Worm (Caenorhabditis elegans) whole organism, young adult: Measurements from ENCODE around the gene C25A11.2.

Experiments
- Y53F4B.3 ChIP-seq: fragments of 200-800 bp; sonication (Bioruptor generic); IDR thresholded peaks from 2 replicates; pipeline ENCODE4 v1.3.6; 2022; ENCODE audit warnings: missing genetic modification reagents, missing genetic modification characterization, missing compliant biosample characterization
- ama-1 ChIP-seq, 3 experiments: fragments of 150-350 bp in 1 of 3; sonication (generic microtip) in 2 of 3; optimal IDR thresholded peaks; 2 replicates each; lab custom pipeline; 2014 to 2018; ENCODE audit warnings: missing biosample characterization in 2 of 3, missing genetic modification characterization in 2 of 3, missing genetic modification reagents in 2 of 3
- ceh-27 ChIP-seq: fragments of 200-800 bp; sonication (Bioruptor generic); optimal IDR thresholded peaks from 2 replicates; lab custom pipeline; 2018; ENCODE audit warnings: mild to moderate bottlenecking, missing genetic modification characterization, moderate library complexity, missing compliant biosample characterization
- ceh-58 ChIP-seq: fragments of 200-800 bp; sonication (Bioruptor generic); IDR thresholded peaks from 2 replicates; pipeline ENCODE4 v1.3.6; 2022; ENCODE audit warnings: missing genetic modification characterization, missing compliant biosample characterization
- lin-40 ChIP-seq: sonication (generic microtip); optimal IDR thresholded peaks from 2 replicates; lab custom pipeline; 2016; ENCODE audit warnings: missing genetic modification characterization, mild to moderate bottlenecking, missing compliant biosample characterization, missing genotype, missing genetic modification reagents
- lir-1 ChIP-seq: fragments of 200-800 bp; sonication (Bioruptor generic); conservative IDR thresholded peaks from 2 replicates; pipeline ENCODE4 v1.3.6; 2022; ENCODE audit warnings: missing genetic modification reagents, missing genetic modification characterization, missing compliant biosample characterization
- lsl-1 ChIP-seq: fragments of 200-800 bp; sonication (Bioruptor generic); optimal IDR thresholded peaks from 2 replicates; lab custom pipeline; 2018; ENCODE audit warnings: mild to moderate bottlenecking, missing genetic modification characterization, moderate library complexity, missing compliant biosample characterization
- nfya-1 ChIP-seq: sonication (generic microtip); optimal IDR thresholded peaks from 2 replicates; lab custom pipeline; 2017; ENCODE audit warnings: antibody characterized with exemption, missing compliant biosample characterization, missing genetic modification characterization, borderline replicate concordance; ENCODE audit not compliant: insufficient read depth
- nfya-2 ChIP-seq: fragments of 200-800 bp; sonication (Bioruptor generic); IDR thresholded peaks from 2 replicates; pipeline ENCODE4 v1.3.6; 2022; ENCODE audit warnings: missing genetic modification reagents, missing genetic modification characterization, missing compliant biosample characterization
- nfyb-1 ChIP-seq: fragments of 200-800 bp; sonication (Bioruptor generic); IDR thresholded peaks from 2 replicates; pipeline ENCODE4 v1.3.6; 2022; ENCODE audit warnings: missing genetic modification reagents, missing genetic modification characterization, missing compliant biosample characterization
- nhr-80 ChIP-seq: sonication (generic microtip); optimal IDR thresholded peaks from 2 replicates; lab custom pipeline; 2016; ENCODE audit warnings: missing genetic modification characterization, missing compliant biosample characterization
- pha-4 ChIP-seq: fragments of 150-350 bp; sonication (generic microtip); optimal IDR thresholded peaks from 2 replicates; lab custom pipeline; 2014; ENCODE audit warnings: missing biosample characterization, missing genetic modification reagents, missing genetic modification characterization
- rcor-1 ChIP-seq: fragments of 200-800 bp; sonication (Bioruptor generic); IDR thresholded peaks from 2 replicates; pipeline ENCODE4 v1.3.6; 2022; ENCODE audit warnings: missing genetic modification reagents, missing genetic modification characterization, missing compliant biosample characterization
- sea-2 ChIP-seq: fragments of 200-800 bp; sonication (Bioruptor generic); IDR thresholded peaks from 2 replicates; pipeline ENCODE4 v1.3.6; 2022; ENCODE audit warnings: missing genetic modification characterization, missing compliant biosample characterization

ce11 chrX:9067230-9067822 is 46.5 kb upstream of the C25A11.2 start:
- no peak for TF ChIP-seq pha-4 (tag; lab: Kevin White, UChicago)
- TF ChIP-seq sea-2 (GFP tag; lab: Robert Waterston, UW), result no peak
- TF ChIP-seq ceh-58 (GFP tag; lab: Robert Waterston, UW), result no peak
- TF ChIP-seq rcor-1 (GFP tag; lab: Robert Waterston, UW), result no peak
- TF ChIP-seq lsl-1 (GFP tag; lab: Kevin White, UChicago), result no peak
- TF ChIP-seq lir-1 (GFP tag; lab: Robert Waterston, UW), result no peak
- no peak for TF ChIP-seq nhr-80 (tag; lab: Kevin White, UChicago)
- no peak for TF ChIP-seq nfya-1
- no peak for TF ChIP-seq nfya-2
- TF ChIP-seq ceh-27 (GFP tag; lab: Kevin White, UChicago), result no peak
- no peak for TF ChIP-seq nfyb-1
- no peak for TF ChIP-seq ama-1 (optimal IDR thresholded peaks at IDR 0.05; lab: Kevin White, UChicago)
- TF ChIP-seq ama-1 (GFP tag; optimal IDR thresholded peaks at IDR 0.05; lab: Kevin White, UChicago), result no peak
- TF ChIP-seq Y53F4B.3, result no peak
- TF ChIP-seq lin-40 (tag; lab: Kevin White, UChicago), result no peak
